Worm (Caenorhabditis elegans): Measurements from ENCODE around the gene str-169.

DNA sequence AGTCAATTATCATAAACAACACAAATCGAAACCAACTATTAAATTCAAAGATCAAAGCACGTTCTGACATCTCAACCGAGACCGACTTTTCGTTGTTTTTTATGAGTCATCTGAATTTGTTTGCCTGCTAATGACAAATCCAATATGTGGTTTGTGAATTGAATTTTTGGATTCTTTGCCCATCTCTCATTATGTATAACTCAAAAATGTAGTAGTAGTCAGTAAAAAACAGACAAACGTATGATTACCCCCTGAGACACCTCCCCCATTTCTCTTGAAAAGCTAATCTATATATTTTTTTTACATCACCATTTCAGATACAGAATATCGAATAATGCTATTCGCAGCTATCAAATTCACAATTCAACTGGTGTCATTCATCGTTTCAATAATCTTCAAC is at the start of gene str-169:
- TF ChIP-seq unc-62 (GFP tag; optimal IDR thresholded peaks at IDR 0.05) (no peak), ama-1 (optimal IDR thresholded peaks at IDR 0.05) (no peak), aly-2 (tag; optimal IDR thresholded peaks at IDR 0.05) (no peak), ztf-11 (tag; optimal IDR thresholded peaks at IDR 0.05) (no peak), sma-9 (GFP tag; optimal IDR thresholded peaks at IDR 0.05) (no peak), sma-9 (tag; optimal IDR thresholded peaks at IDR 0.05) (no peak), ztf-1 (GFP tag; conservative IDR thresholded peaks at IDR 0.05) (no peak), dmd-4 (tag; optimal IDR thresholded peaks at IDR 0.05) (no peak), zag-1 (tag; optimal IDR thresholded peaks at IDR 0.05) (no peak), nhr-25 (tag; optimal IDR thresholded peaks at IDR 0.05) (no peak)

Data from whole organism, L2 larva.